Fruit fly (Drosophila melanogaster) S2 (cell line): ENCODE data around the gene CG34456.

Experiments used
- CG8478 ChIP-seq: fragments of >200 bp; optimal IDR thresholded peaks from 2 replicates; lab custom pipeline; 2018
- CTCF ChIP-seq, 2 experiments: fragments of >200 bp; optimal IDR thresholded peaks; 2 replicates each; lab custom pipeline; 2018

dm6 chr3L:9377198-9378035 lies 15.5 kb downstream of the CG34456 start, which contains the start of gene Hsp26:
- TF ChIP-seq CG8478 (lab: Kevin White, UChicago) (no peak), CTCF (optimal IDR thresholded peaks at IDR 0.05; lab: Kevin White, UChicago) (no peak)
